Worm (Caenorhabditis elegans) whole organism, L2 larva: ENCODE results near the gene Y43F8B.1.

Experiments
- C34F6.9 ChIP-seq: fragments of 150-350 bp; optimal IDR thresholded peaks from 2 replicates; lab custom pipeline; 2014; ENCODE audit warnings: missing biosample characterization, missing genetic modification characterization
- F13H6.1 ChIP-seq: sonication (generic microtip); optimal IDR thresholded peaks from 2 replicates; lab custom pipeline; 2016; ENCODE audit warnings: missing genetic modification characterization, missing compliant biosample characterization
- R02D3.7 ChIP-seq: fragments of 150-350 bp; optimal IDR thresholded peaks from 2 replicates; lab custom pipeline; 2014; ENCODE audit warnings: missing biosample characterization, missing genetic modification characterization
- Y55F3AM.14 ChIP-seq: fragments of 200-800 bp; sonication (Bioruptor generic); optimal IDR thresholded peaks from 2 replicates; lab custom pipeline; 2018; ENCODE audit warnings: mild to moderate bottlenecking, missing genetic modification characterization, missing compliant biosample characterization
- ZK546.5 ChIP-seq: sonication (generic microtip); optimal IDR thresholded peaks from 2 replicates; lab custom pipeline; 2017; ENCODE audit warnings: missing biosample characterization, missing genetic modification characterization
- alr-1 ChIP-seq: fragments of 150-350 bp; optimal IDR thresholded peaks from 2 replicates; lab custom pipeline; 2014; ENCODE audit warnings: missing biosample characterization, missing genetic modification characterization
- aly-2 ChIP-seq: fragments of 150-350 bp; optimal IDR thresholded peaks from 2 replicates; lab custom pipeline; 2014; ENCODE audit warnings: missing biosample characterization, missing genetic modification characterization
- ama-1 ChIP-seq: fragments of 150-350 bp; optimal IDR thresholded peaks from 2 replicates; lab custom pipeline; 2018; ENCODE audit warnings: inconsistent platforms
- blmp-1 ChIP-seq: sonication (generic microtip); optimal IDR thresholded peaks from 2 replicates; lab custom pipeline; 2017; ENCODE audit warnings: missing genetic modification characterization, mild to moderate bottlenecking, missing compliant biosample characterization, antibody characterized with exemption, moderate library complexity; ENCODE audit not compliant: insufficient read depth
- ceh-16 ChIP-seq: fragments of 150-350 bp; optimal IDR thresholded peaks from 2 replicates; lab custom pipeline; 2014; ENCODE audit warnings: missing biosample characterization, missing genetic modification characterization
- ceh-82 ChIP-seq: fragments of 150-350 bp; optimal IDR thresholded peaks from 2 replicates; lab custom pipeline; 2014; ENCODE audit warnings: missing biosample characterization, missing genetic modification characterization
- crh-2 ChIP-seq: sonication (generic microtip); optimal IDR thresholded peaks from 2 replicates; lab custom pipeline; 2017; ENCODE audit warnings: missing biosample characterization, missing genetic modification characterization
- dmd-4 ChIP-seq: sonication (generic microtip); optimal IDR thresholded peaks from 2 replicates; lab custom pipeline; 2017; ENCODE audit warnings: missing biosample characterization, missing genetic modification characterization
- egl-27 ChIP-seq: sonication (generic microtip); optimal IDR thresholded peaks from 3 replicates; lab custom pipeline; 2017; ENCODE audit warnings: missing biosample characterization, missing genetic modification reagents, missing genetic modification characterization
- elt-1 ChIP-seq: fragments of 150-350 bp; optimal IDR thresholded peaks from 2 replicates; lab custom pipeline; 2014; ENCODE audit warnings: missing biosample characterization, missing genetic modification characterization
- elt-3 ChIP-seq: sonication (generic microtip); optimal IDR thresholded peaks from 2 replicates; lab custom pipeline; 2017; ENCODE audit warnings: missing biosample characterization, missing genetic modification characterization
- fos-1 ChIP-seq: fragments of 150-350 bp; optimal IDR thresholded peaks from 2 replicates; lab custom pipeline; 2014; ENCODE audit warnings: missing biosample characterization, missing genetic modification characterization
- gmeb-1 ChIP-seq: fragments of 150-350 bp; optimal IDR thresholded peaks from 2 replicates; lab custom pipeline; 2014; ENCODE audit warnings: missing biosample characterization, missing genetic modification characterization
- lin-11 ChIP-seq: fragments of 150-350 bp; sonication (generic microtip); optimal IDR thresholded peaks from 2 replicates; lab custom pipeline; 2014; ENCODE audit warnings: missing biosample characterization, missing genetic modification characterization, inconsistent platforms, mixed read lengths
- lin-13 ChIP-seq: fragments of 150-350 bp; optimal IDR thresholded peaks from 2 replicates; lab custom pipeline; 2014; ENCODE audit warnings: missing biosample characterization, missing genetic modification reagents, missing genetic modification characterization
- lin-39 ChIP-seq: fragments of 150-350 bp; optimal IDR thresholded peaks from 2 replicates; lab custom pipeline; 2014; ENCODE audit warnings: missing biosample characterization, missing genetic modification reagents, missing genetic modification characterization
- lsy-2 ChIP-seq, 2 experiments: fragments of 150-350 bp in 1 of 2; sonication (generic microtip) in 1 of 2; optimal IDR thresholded peaks; 2 replicates each; lab custom pipeline; 2014 to 2017; ENCODE audit warnings: missing biosample characterization in 2 of 2, missing genetic modification characterization in 2 of 2
- mab-5 ChIP-seq: fragments of 150-350 bp; optimal IDR thresholded peaks from 2 replicates; lab custom pipeline; 2014; ENCODE audit warnings: missing biosample characterization, missing genetic modification characterization
- mbf-1 ChIP-seq: sonication (generic microtip); optimal IDR thresholded peaks from 2 replicates; lab custom pipeline; 2017; ENCODE audit warnings: missing biosample characterization, missing genetic modification characterization
- mdl-1 ChIP-seq, 2 experiments: fragments of 150-350 bp in 1 of 2; sonication (generic microtip) in 1 of 2; optimal IDR thresholded peaks; 2 replicates each; lab custom pipeline; 2017; ENCODE audit warnings: missing biosample characterization in 2 of 2, missing genetic modification characterization in 2 of 2
- nhr-10 ChIP-seq: sonication (generic microtip); optimal IDR thresholded peaks from 2 replicates; lab custom pipeline; 2017; ENCODE audit warnings: missing biosample characterization, missing genetic modification characterization
- nhr-11 ChIP-seq: fragments of 150-350 bp; optimal IDR thresholded peaks from 2 replicates; lab custom pipeline; 2014; ENCODE audit warnings: missing biosample characterization, missing genetic modification characterization
- nhr-12 ChIP-seq: fragments of 150-350 bp; optimal IDR thresholded peaks from 2 replicates; lab custom pipeline; 2014; ENCODE audit warnings: missing biosample characterization, missing genetic modification characterization
- nhr-129 ChIP-seq: fragments of 150-350 bp; optimal IDR thresholded peaks from 2 replicates; lab custom pipeline; 2014; ENCODE audit warnings: missing biosample characterization, missing genetic modification characterization
- nhr-21 ChIP-seq: fragments of 150-350 bp; optimal IDR thresholded peaks from 2 replicates; lab custom pipeline; 2014; ENCODE audit warnings: missing biosample characterization, missing genetic modification characterization
- nhr-23 ChIP-seq: fragments of 150-350 bp; optimal IDR thresholded peaks from 2 replicates; lab custom pipeline; 2014; ENCODE audit warnings: missing biosample characterization, missing genetic modification reagents, missing genetic modification characterization
- nhr-237 ChIP-seq: fragments of 150-350 bp; optimal IDR thresholded peaks from 2 replicates; lab custom pipeline; 2014; ENCODE audit warnings: missing biosample characterization, missing genetic modification characterization
- nhr-25 ChIP-seq: fragments of 150-350 bp; sonication (generic microtip); optimal IDR thresholded peaks from 3 replicates; lab custom pipeline; 2014; ENCODE audit warnings: missing biosample characterization, missing genetic modification characterization
- nhr-6 ChIP-seq: fragments of 150-350 bp; optimal IDR thresholded peaks from 2 replicates; lab custom pipeline; 2014; ENCODE audit warnings: missing biosample characterization, missing genetic modification characterization
- nhr-77 ChIP-seq: fragments of 150-350 bp; optimal IDR thresholded peaks from 2 replicates; lab custom pipeline; 2014; ENCODE audit warnings: missing biosample characterization, missing genetic modification characterization
- peb-1 ChIP-seq: fragments of 150-350 bp; optimal IDR thresholded peaks from 2 replicates; lab custom pipeline; 2014; ENCODE audit warnings: missing biosample characterization, missing genetic modification characterization
- sem-4 ChIP-seq: fragments of 150-350 bp; optimal IDR thresholded peaks from 2 replicates; lab custom pipeline; 2014; ENCODE audit warnings: missing biosample characterization, missing genetic modification reagents, missing genetic modification characterization
- skn-1 ChIP-seq: sonication (generic microtip); optimal IDR thresholded peaks from 2 replicates; lab custom pipeline; 2017; ENCODE audit warnings: missing biosample characterization, missing genetic modification characterization
- sma-3 ChIP-seq: sonication (generic microtip); optimal IDR thresholded peaks from 2 replicates; lab custom pipeline; 2016; ENCODE audit warnings: missing genetic modification reagents, missing genetic modification characterization, missing compliant biosample characterization
- sma-9 ChIP-seq, 2 experiments: fragments of 150-350 bp in 1 of 2; sonication (generic microtip) in 1 of 2; optimal IDR thresholded peaks; 2 replicates each; lab custom pipeline; 2014 to 2016; ENCODE audit warnings: missing genetic modification characterization in 2 of 2, mild to moderate bottlenecking in 1 of 2, missing biosample characterization in 1 of 2, missing compliant biosample characterization in 1 of 2, missing genetic modification reagents in 1 of 2, moderate library complexity in 1 of 2
- snpc-4 ChIP-seq: fragments of 150-350 bp; optimal IDR thresholded peaks from 2 replicates; lab custom pipeline; 2014; ENCODE audit warnings: missing biosample characterization, missing genetic modification characterization
- unc-39 ChIP-seq: fragments of 150-350 bp; optimal IDR thresholded peaks from 2 replicates; lab custom pipeline; 2014; ENCODE audit warnings: missing biosample characterization, missing genetic modification characterization
- unc-55 ChIP-seq: fragments of 150-350 bp; sonication (generic microtip); optimal IDR thresholded peaks from 3 replicates; lab custom pipeline; 2014; ENCODE audit warnings: missing biosample characterization, missing genetic modification reagents, missing genetic modification characterization
- unc-62 ChIP-seq: fragments of 150-350 bp; optimal IDR thresholded peaks from 2 replicates; lab custom pipeline; 2014; ENCODE audit warnings: missing biosample characterization, missing genetic modification reagents, missing genetic modification characterization
- zag-1 ChIP-seq: fragments of 150-350 bp; optimal IDR thresholded peaks from 2 replicates; lab custom pipeline; 2014; ENCODE audit warnings: missing biosample characterization, missing genetic modification characterization
- ztf-1 ChIP-seq: fragments of 200-800 bp; sonication (Bioruptor generic); conservative IDR thresholded peaks from 2 replicates; pipeline ENCODE4 v1.3.6; 2022; ENCODE audit warnings: missing genetic modification characterization, missing compliant biosample characterization
- ztf-11 ChIP-seq: sonication (generic microtip); optimal IDR thresholded peaks from 2 replicates; lab custom pipeline; 2017; ENCODE audit warnings: missing biosample characterization, missing genetic modification characterization
- ztf-4 ChIP-seq: fragments of 150-350 bp; optimal IDR thresholded peaks from 2 replicates; lab custom pipeline; 2014; ENCODE audit warnings: missing biosample characterization, missing genetic modification characterization

Gene Y43F8B.1

ce11 chrV:19524569-19524968 lies 21.4 kb downstream of the Y43F8B.1 start:
- TF ChIP-seq Y55F3AM.14, result no peak
- peak; percentile 4 for TF ChIP-seq F13H6.1 (tag; lab: Kevin White, UChicago)
- no peak for TF ChIP-seq mab-5 (tag; lab: Kevin White, UChicago)
- TF ChIP-seq ztf-11 (tag; lab: Kevin White, UChicago), result no peak
- TF ChIP-seq ceh-82 (tag; lab: Kevin White, UChicago), result no peak
- TF ChIP-seq zag-1 (tag; lab: Kevin White, UChicago), result no peak
- no peak for TF ChIP-seq sem-4 (tag; lab: Kevin White, UChicago)
- no peak for TF ChIP-seq nhr-12
- TF ChIP-seq lsy-2 (tag; optimal IDR thresholded peaks at IDR 0.05; lab: Kevin White, UChicago), result peak in 1 of 2 experiments; percentile 34
- peak; percentile 66 for TF ChIP-seq sma-9 (GFP tag; optimal IDR thresholded peaks at IDR 0.05; lab: Kevin White, UChicago)
- no peak for TF ChIP-seq sma-9 (tag; optimal IDR thresholded peaks at IDR 0.05; lab: Kevin White, UChicago)
- TF ChIP-seq C34F6.9 (tag; lab: Kevin White, UChicago), result no peak
- no peak for TF ChIP-seq elt-1 (tag; lab: Kevin White, UChicago)
- no peak for TF ChIP-seq ztf-4 (tag; lab: Kevin White, UChicago)
- no peak for TF ChIP-seq sma-3 (GFP tag; lab: Kevin White, UChicago)
- TF ChIP-seq fos-1 (tag; lab: Kevin White, UChicago), result peak; percentile 6
- no peak for TF ChIP-seq nhr-77 (tag; lab: Kevin White, UChicago)
- TF ChIP-seq unc-39 (tag; lab: Kevin White, UChicago), result no peak
- TF ChIP-seq egl-27 (tag; lab: Kevin White, UChicago), result no peak
- peak; percentile 82 for TF ChIP-seq crh-2 (tag; lab: Kevin White, UChicago)
- no peak for TF ChIP-seq aly-2 (tag; lab: Kevin White, UChicago)
- peak in 1 of 2 experiments; percentile 33 for TF ChIP-seq mdl-1 (tag; optimal IDR thresholded peaks at IDR 0.05; lab: Kevin White, UChicago)
- TF ChIP-seq nhr-21 (tag; lab: Kevin White, UChicago), result no peak
- TF ChIP-seq nhr-23, result no peak
- TF ChIP-seq, all 48 proteins: peak for 6

ce11 chrV:19522551-19523137 lies 23.4 kb downstream of the Y43F8B.1 start:
- TF ChIP-seq Y55F3AM.14 (peak; percentile 88), nhr-11 (tag; lab: Kevin White, UChicago) (no peak), sma-3 (GFP tag; lab: Kevin White, UChicago) (peak; percentile 96), nhr-237 (tag; lab: Kevin White, UChicago) (peak; percentile 47), ceh-82 (tag; lab: Kevin White, UChicago) (peak; percentile 14), ztf-1 (no peak), nhr-6 (tag; lab: Kevin White, UChicago) (peak; percentile 88), gmeb-1 (tag; lab: Kevin White, UChicago) (peak; percentile 77), unc-55 (GFP tag; lab: Kevin White, UChicago) (peak; percentile 91), nhr-21 (tag; lab: Kevin White, UChicago) (peak; percentile 92), mdl-1 (tag; optimal IDR thresholded peaks at IDR 0.05; lab: Kevin White, UChicago) (peak; percentile 75 to 89), unc-62 (peak; percentile 73), lin-39 (tag; lab: Kevin White, UChicago) (peak; percentile 11), R02D3.7 (no peak), nhr-25 (peak; percentile 94), peb-1 (tag; lab: Kevin White, UChicago) (no peak), zag-1 (tag; lab: Kevin White, UChicago) (peak; percentile 81), mbf-1 (tag; lab: Kevin White, UChicago) (no peak), nhr-129 (tag; lab: Kevin White, UChicago) (peak; percentile 88), ama-1 (peak; percentile 94), blmp-1 (tag; lab: Kevin White, UChicago) (peak; percentile 77), lin-11 (tag; lab: Kevin White, UChicago) (peak; percentile 52), nhr-10 (tag; lab: Kevin White, UChicago) (peak; percentile 71), elt-1 (tag; lab: Kevin White, UChicago) (no peak), fos-1 (tag; lab: Kevin White, UChicago) (peak; percentile 79), F13H6.1 (tag; lab: Kevin White, UChicago) (peak; percentile 88), elt-3 (tag; lab: Kevin White, UChicago) (no peak), sma-9 (GFP tag; optimal IDR thresholded peaks at IDR 0.05; lab: Kevin White, UChicago) (peak; percentile 98), sma-9 (tag; optimal IDR thresholded peaks at IDR 0.05; lab: Kevin White, UChicago) (peak; percentile 30), sem-4 (tag; lab: Kevin White, UChicago) (peak; percentile 91), crh-2 (tag; lab: Kevin White, UChicago) (peak; percentile 93), nhr-77 (tag; lab: Kevin White, UChicago) (no peak), snpc-4 (tag; lab: Kevin White, UChicago) (peak; percentile 62), alr-1 (tag; lab: Kevin White, UChicago) (no peak), ZK546.5 (tag; lab: Kevin White, UChicago) (no peak), lsy-2 (tag; optimal IDR thresholded peaks at IDR 0.05; lab: Kevin White, UChicago) (peak; percentile 65 to 89), mab-5 (tag; lab: Kevin White, UChicago) (peak; percentile 97), dmd-4 (no peak), nhr-23 (no peak), skn-1 (tag; lab: Kevin White, UChicago) (no peak), egl-27 (tag; lab: Kevin White, UChicago) (peak; percentile 93), unc-39 (tag; lab: Kevin White, UChicago) (no peak), ceh-16 (peak; percentile 47), lin-13 (GFP tag; lab: Kevin White, UChicago) (peak; percentile 90), ztf-4 (tag; lab: Kevin White, UChicago) (peak; percentile 92)
